Worm (Caenorhabditis elegans): ENCODE data around the gene natc-2.

natc-2 gene

DNA sequence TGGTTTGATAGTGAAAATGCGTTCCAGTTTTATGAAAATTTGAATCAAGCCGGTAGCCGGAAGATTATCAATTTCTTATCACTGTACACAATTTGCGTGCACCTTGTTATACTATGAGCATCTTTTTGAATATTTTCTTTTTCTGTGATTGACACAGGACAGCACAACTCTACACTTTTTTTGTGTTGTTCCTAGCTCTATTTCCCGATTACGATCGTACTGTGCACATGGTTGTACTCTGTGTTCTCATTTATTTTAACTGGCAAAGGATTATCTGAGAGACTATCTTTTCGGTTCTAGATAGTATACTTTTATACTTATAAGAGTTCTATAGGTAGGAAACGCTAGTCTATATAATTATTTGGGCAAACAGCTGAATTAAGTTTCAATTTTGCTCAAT is 1.8 kb upstream of the natc-2 start:
- TF ChIP-seq W03F9.2 (tag; optimal IDR thresholded peaks at IDR 0.05) (no peak), him-1 (tag; optimal IDR thresholded peaks at IDR 0.05) (no peak), dao-5 (tag; optimal IDR thresholded peaks at IDR 0.05) (no peak)

DNA sequence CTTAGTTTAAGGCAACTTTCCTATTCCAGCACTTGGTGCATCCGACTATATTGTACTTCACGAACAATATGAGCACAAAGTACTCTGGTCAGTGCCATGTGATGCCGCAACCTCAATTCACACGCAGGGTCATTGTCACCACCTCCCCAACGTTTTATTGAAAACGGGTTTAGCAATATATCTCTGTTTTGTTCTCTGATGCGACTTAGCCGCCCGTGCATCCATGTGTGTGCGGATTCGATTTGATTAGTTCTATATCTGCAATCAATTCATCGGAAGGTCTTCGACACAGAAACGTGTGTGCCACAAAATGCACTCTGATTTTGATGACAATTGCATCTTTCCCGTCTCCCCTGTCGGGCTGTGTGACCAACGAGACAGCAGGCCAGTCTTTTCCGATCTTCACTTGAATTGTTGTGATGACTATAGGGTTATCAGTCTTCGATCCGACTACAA is 1.2 kb upstream of the natc-2 start:
- TF ChIP-seq him-1 (tag; optimal IDR thresholded peaks at IDR 0.05) = no peak
- TF ChIP-seq W03F9.2 (tag; optimal IDR thresholded peaks at IDR 0.05) = no peak
- no peak for TF ChIP-seq dao-5 (tag; optimal IDR thresholded peaks at IDR 0.05)

DNA sequence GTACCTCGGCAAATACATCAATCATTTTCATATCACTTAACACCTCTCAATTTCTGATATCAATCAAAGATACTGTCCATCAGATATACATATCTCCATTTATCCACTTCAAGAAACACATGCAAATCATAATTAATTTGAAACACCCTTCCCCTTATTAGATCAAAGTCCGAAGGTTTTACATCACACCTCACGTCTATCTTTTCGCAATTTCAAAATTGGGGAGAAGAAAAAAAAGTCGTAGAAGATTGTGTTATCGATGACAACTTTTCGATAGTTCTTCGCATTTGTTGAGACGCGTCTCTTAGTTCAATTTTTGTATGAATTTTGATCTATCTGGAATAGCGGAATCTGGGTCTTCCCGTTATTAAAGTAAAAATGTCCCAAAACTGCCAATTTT is 629 bp upstream of the natc-2 start:
- no peak for TF ChIP-seq W03F9.2 (tag; optimal IDR thresholded peaks at IDR 0.05)
- TF ChIP-seq dao-5 (tag; optimal IDR thresholded peaks at IDR 0.05) = no peak
- TF ChIP-seq him-1 (tag; optimal IDR thresholded peaks at IDR 0.05) = no peak

DNA sequence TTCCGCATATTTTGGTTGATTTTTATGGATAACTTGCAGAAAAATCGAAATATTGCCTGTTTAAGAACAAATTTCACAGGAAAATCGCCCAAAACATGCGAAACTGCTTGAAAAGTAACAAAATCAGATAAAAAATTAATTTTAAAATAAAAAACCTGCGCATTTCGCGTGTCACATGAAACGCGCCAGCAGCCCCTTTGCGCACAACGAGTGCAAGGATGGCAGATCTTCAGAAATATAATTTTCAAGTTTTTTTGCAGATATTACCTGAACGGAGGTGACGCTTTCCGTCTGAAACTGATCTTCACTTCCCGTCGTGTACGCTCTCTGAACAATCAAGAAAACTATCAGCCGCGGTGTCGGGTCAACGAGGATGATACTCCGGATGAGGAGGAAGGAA is 1.1 kb downstream of the natc-2 start:
- TF ChIP-seq him-1 (tag; optimal IDR thresholded peaks at IDR 0.05) (no peak), W03F9.2 (tag; optimal IDR thresholded peaks at IDR 0.05) (peak; percentile 36), dao-5 (tag; optimal IDR thresholded peaks at IDR 0.05) (no peak)

DNA sequence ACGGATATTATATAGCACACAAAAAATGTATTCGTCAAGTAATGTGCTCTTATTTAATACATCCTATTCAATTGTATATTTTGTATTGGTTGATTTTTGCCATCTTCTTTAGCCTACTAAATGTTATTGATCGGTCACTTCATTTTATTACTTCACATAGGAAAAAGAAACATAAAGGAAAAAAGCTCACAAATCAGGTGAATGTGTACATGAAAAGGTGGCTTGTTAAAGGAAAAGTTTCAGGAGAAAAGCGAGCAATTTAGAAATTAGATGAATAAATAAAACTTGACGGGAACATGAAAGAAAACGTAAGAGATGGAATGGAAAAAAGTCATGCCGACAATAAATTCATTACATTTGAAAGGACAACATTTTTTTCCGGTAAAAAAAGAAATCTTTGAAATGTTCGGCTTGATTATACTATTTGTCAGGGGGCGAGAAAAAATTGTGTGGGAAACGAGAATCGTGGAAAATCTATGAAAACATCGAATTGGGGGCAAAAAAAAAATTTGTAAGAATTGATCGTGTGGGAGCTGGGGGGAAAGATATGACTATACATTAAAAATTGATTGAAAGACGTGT is 1.6 kb downstream of the natc-2 start:
- TF ChIP-seq him-1 (tag; optimal IDR thresholded peaks at IDR 0.05) (no peak), dao-5 (tag; optimal IDR thresholded peaks at IDR 0.05) (no peak), W03F9.2 (tag; optimal IDR thresholded peaks at IDR 0.05) (no peak)

DNA sequence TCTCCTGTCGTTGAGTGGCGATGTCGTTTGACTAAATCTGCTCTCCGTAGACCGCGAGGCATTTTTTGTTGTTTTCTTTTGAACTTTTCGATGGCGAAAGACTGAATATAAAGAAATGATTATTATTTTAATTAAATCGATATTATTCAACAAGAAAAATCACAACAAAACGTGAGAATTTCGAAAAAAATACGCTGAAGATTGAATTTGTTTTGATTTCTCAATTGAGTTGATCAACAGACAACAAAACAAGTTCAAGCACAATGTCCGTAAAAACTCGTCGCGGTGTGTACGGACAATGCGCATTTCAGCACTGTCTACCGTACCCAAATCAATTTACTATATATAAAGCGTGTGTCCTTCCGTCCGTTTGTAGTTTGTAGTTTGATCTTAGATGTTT is 4.1 kb downstream of the natc-2 start, which contains the start of gene B0238.9:
Gene B0238.9 (minus strand): TSS at position 101 of the 400 bp plus-strand sequence.
- no peak for TF ChIP-seq him-1 (tag; optimal IDR thresholded peaks at IDR 0.05)
- TF ChIP-seq W03F9.2 (tag; optimal IDR thresholded peaks at IDR 0.05) = no peak
- TF ChIP-seq dao-5 (tag; optimal IDR thresholded peaks at IDR 0.05) = no peak

DNA sequence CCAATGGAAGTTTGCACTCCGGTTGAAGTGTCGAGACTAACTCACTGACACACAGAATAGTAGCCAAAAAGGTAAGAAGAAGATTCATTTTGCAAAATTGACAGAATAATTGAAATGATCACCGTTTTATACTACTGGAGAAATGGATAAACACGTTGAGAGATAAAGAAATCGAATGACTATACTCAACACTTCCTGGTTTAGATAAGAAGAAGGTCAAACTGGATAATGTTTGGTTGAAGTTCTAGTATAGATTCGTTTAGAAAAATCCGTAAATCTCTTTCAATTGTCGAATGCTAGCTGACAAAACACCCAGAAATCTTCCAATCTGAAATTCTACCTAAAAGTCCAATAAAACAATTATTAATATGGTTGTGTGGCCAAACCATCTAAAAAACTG is 13.4 kb downstream of the natc-2 start, which contains the start of gene Y49G5A.1:
Gene Y49G5A.1 (minus strand): TSS at position 101 of the 400 bp plus-strand sequence.
- TF ChIP-seq him-1 (tag; optimal IDR thresholded peaks at IDR 0.05) (no peak), W03F9.2 (tag; optimal IDR thresholded peaks at IDR 0.05) (no peak), dao-5 (tag; optimal IDR thresholded peaks at IDR 0.05) (no peak)

DNA sequence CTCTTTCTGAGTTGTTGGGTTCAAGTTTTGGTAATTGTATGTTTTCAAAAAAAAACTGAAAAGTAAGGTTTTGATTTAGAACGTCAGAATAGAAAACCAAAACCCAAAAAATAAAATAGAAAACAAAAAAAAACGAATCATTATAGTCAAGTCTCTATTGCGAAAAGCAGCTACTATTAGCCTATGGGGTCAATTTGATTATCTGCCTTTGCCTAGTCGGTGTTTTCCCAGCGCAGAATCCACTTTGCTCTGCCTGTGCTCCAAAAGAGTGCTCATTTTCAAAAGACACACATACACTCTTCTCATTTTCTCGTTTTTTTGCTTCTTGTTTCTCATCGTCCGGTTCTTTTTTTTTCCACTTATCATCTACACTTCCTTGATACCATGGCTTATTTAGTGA is 14.8 kb downstream of the natc-2 start:
- TF ChIP-seq W03F9.2 (tag; optimal IDR thresholded peaks at IDR 0.05) (no peak), him-1 (tag; optimal IDR thresholded peaks at IDR 0.05) (no peak), dao-5 (tag; optimal IDR thresholded peaks at IDR 0.05) (no peak)

DNA sequence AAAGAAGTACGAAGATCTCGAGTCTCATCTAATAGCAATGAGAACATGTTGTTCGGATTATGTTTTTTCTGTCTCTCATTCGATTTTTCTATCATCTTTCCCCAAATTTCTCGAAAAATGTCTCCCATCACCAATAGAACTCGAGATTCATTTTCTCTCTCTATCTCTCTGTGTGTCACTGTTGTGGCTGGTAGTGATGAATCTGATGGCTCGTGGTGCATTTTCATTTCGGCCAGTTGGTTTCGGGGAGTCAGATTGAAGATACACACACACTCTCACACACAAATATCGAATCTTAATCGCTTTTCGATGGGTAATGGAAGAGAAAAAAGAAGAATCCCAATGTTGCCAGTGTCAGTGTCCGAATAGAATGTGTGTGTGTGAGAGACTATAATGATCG is 22.1 kb downstream of the natc-2 start:
- no peak for TF ChIP-seq dao-5 (tag; optimal IDR thresholded peaks at IDR 0.05)
- no peak for TF ChIP-seq W03F9.2 (tag; optimal IDR thresholded peaks at IDR 0.05)
- no peak for TF ChIP-seq him-1 (tag; optimal IDR thresholded peaks at IDR 0.05)

DNA sequence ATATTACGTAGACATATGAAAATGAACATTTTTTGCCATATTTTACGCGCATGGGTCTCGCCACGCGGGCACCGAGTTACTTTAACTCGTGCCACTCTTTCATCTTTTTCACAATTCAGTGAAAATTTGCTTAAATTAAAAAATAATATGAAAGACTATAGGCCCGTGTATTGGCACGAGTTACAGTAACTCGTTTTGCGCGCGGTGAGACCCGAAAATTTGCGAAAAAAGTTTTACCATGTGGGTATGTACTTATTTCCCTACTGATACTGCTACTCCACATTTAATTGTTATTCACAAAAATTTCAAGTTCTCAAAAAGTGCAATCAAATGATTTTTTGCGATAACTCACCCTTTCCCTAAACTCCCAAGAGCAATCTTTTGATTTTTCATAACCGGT is 23.9 kb downstream of the natc-2 start:
- TF ChIP-seq him-1 (tag; optimal IDR thresholded peaks at IDR 0.05) (no peak), dao-5 (tag; optimal IDR thresholded peaks at IDR 0.05) (no peak), W03F9.2 (tag; optimal IDR thresholded peaks at IDR 0.05) (no peak)

DNA sequence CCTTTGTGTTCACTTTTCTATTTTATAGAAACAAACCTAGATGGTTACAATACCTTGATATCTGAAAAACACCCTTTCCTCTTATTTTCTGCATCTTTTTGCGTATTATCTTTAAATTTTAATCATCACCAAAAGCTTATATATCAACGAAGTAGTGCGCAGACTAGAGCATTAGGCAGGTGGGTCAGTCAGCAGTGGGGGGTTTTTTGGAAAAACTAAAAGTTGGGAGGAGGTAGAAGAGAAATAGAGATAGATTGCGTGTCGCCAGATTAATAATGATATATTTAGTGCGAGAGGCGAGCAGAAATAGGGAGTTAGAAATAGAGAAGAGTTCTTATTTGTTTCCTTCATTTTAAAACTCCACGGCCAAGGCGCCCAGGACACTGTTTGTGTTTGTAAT is 27.4 kb downstream of the natc-2 start:
- TF ChIP-seq dao-5 (tag; optimal IDR thresholded peaks at IDR 0.05) (no peak), him-1 (tag; optimal IDR thresholded peaks at IDR 0.05) (no peak), W03F9.2 (tag; optimal IDR thresholded peaks at IDR 0.05) (no peak)

DNA sequence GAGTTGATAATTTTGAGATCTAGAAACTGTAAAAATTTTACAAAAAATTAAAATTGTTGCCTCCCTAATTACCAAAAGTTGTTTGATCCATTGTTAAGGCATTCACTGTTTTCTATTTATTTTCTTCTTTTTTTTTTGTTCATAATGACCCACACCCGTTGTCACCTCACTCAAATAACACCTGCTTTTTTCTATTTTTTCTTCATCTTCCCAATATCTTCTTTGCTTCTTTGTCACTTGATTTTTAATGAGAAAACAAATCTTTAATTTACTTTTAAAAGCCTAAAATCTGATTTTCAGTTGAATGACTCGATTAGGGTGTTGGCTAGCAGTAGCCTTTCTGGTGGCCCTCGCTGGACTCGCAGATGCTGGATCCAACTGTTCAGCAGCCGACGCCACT is 29.5 kb downstream of the natc-2 start, which contains the start of gene ncx-2:
Gene ncx-2 (plus strand): TSS at position 301 of the 400 bp plus-strand sequence.
- TF ChIP-seq him-1 (tag; optimal IDR thresholded peaks at IDR 0.05) (no peak), W03F9.2 (tag; optimal IDR thresholded peaks at IDR 0.05) (no peak), dao-5 (tag; optimal IDR thresholded peaks at IDR 0.05) (no peak)

DNA sequence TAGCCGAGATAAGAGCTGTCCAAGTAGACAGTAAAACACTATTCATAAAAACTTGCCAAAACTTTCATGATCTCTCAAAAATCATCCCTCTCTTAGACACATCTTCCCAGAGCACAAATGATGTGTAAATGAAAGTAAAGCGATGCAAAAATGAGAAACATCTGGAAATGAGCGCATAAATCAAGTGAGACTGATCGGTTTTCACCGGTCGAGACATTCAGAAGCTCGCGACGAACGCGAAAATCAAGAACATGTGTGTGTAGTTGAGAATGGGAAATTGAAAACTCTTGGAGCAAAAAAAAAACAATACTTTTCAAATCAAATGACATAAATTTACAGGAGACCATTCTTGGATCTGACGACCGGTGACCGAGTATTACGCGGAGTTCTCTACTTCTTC is 30.5 kb downstream of the natc-2 start:
- no peak for TF ChIP-seq W03F9.2 (tag; optimal IDR thresholded peaks at IDR 0.05)
- no peak for TF ChIP-seq him-1 (tag; optimal IDR thresholded peaks at IDR 0.05)
- TF ChIP-seq dao-5 (tag; optimal IDR thresholded peaks at IDR 0.05) = no peak

DNA sequence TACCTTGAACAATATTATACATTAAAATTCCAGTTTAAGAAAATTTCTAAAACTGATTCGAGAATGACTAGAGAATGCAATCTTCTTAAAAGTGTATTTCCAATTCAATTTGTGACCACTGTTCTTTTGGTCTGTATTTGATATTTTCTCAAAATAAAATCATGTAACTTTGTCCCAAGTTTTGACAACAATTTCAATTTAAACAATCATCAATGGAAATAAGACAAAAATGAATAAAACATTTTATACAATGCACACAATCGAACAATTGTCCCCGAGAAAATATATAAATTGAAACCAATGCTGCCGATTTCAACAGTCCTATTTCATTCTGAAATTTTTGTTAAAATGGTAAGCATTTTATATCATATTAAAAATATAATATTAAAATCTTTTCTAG is 37.8 kb downstream of the natc-2 start, which contains the start of gene C10G8.4:
Gene C10G8.4 (plus strand): TSS at position 301 of the 400 bp plus-strand sequence.
- no peak for TF ChIP-seq him-1 (tag; optimal IDR thresholded peaks at IDR 0.05)
- TF ChIP-seq dao-5 (tag; optimal IDR thresholded peaks at IDR 0.05) = no peak

DNA sequence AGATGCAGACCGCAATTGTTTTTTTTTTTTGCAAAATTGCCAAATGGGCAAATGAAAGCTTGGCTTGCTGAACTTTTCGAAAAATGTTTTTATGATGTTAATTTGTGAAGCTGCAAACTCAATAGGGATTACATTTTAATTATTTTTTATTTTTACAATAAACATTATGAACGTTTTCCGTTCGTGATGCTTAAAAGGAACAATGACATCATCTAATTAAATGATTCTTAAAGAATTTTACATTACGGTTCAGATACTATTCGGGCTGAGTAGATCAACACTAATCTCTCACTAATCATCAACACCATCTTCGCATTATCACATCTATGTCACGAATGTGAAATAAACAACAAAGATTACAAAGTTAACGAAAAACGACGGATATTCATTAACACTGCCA is 38.6 kb downstream of the natc-2 start, which contains the start of gene C10G8.3:
Gene C10G8.3 (plus strand): TSS at position 301 of the 400 bp plus-strand sequence.
- TF ChIP-seq dao-5 (tag; optimal IDR thresholded peaks at IDR 0.05) (no peak), W03F9.2 (tag; optimal IDR thresholded peaks at IDR 0.05) (no peak), him-1 (tag; optimal IDR thresholded peaks at IDR 0.05) (no peak)

Data from whole organism, L4/young adult.